Fruit fly (Drosophila melanogaster) whole organism, embryonic: ENCODE data around the gene mtsh.

Source experiments
- Ada2b ChIP-seq: fragments of 200-800 bp; sonication (Bioruptor generic); IDR thresholded peaks from 2 replicates; pipeline ENCODE4 v1.3.6; 2022; ENCODE audit warnings: missing biosample characterization, missing genetic modification characterization
- Blimp-1 ChIP-seq: fragments of 200-800 bp; sonication (Bioruptor generic); optimal IDR thresholded peaks from 3 replicates; lab custom pipeline; 2018; ENCODE audit warnings: missing biosample characterization, missing genetic modification characterization, mild to moderate bottlenecking, moderate library complexity, missing genetic modification reagents
- CG10267 ChIP-seq: fragments of 200-800 bp; sonication (Bioruptor generic); optimal IDR thresholded peaks from 2 replicates; lab custom pipeline; 2018; ENCODE audit warnings: missing biosample characterization, mild to moderate bottlenecking, missing genetic modification characterization, moderate library complexity
- CG10462 ChIP-seq: fragments of 200-800 bp; sonication (Bioruptor generic); optimal IDR thresholded peaks from 2 replicates; lab custom pipeline; 2016; ENCODE audit warnings: missing biosample characterization, missing genetic modification characterization
- CG10565 ChIP-seq: fragments of 200-800 bp; sonication (Bioruptor generic); optimal IDR thresholded peaks from 3 replicates; lab custom pipeline; 2016; ENCODE audit warnings: missing biosample characterization, mild to moderate bottlenecking, missing genetic modification characterization
- CG11247 ChIP-seq: fragments of 200-800 bp; sonication (Bioruptor generic); IDR thresholded peaks from 2 replicates; pipeline ENCODE4 v1.3.6; 2022; ENCODE audit warnings: missing biosample characterization, missing genetic modification characterization
- CG11456 ChIP-seq: fragments of 200-800 bp; sonication (Bioruptor generic); IDR thresholded peaks from 3 replicates; pipeline ENCODE4 v1.3.6; 2022; ENCODE audit warnings: missing biosample characterization, missing genetic modification characterization
- CG11695 ChIP-seq: fragments of 200-800 bp; sonication (Bioruptor generic); IDR thresholded peaks from 3 replicates; pipeline ENCODE4 v1.3.6; 2022; ENCODE audit warnings: missing biosample characterization, missing genetic modification characterization
- CG12299 ChIP-seq: fragments of 200-800 bp; sonication (Bioruptor generic); optimal IDR thresholded peaks from 2 replicates; lab custom pipeline; 2018; ENCODE audit warnings: missing biosample characterization, mild to moderate bottlenecking, missing genetic modification characterization
- CG12659 ChIP-seq: fragments of 200-800 bp; sonication (Bioruptor generic); optimal IDR thresholded peaks from 3 replicates; lab custom pipeline; 2017; ENCODE audit warnings: mild to moderate bottlenecking, missing biosample characterization, missing genetic modification reagents, missing genetic modification characterization
- CG14860 ChIP-seq: fragments of 200-800 bp; sonication (Bioruptor generic); IDR thresholded peaks from 3 replicates; pipeline ENCODE4 v1.3.6; 2022; ENCODE audit warnings: missing biosample characterization, missing genetic modification characterization; ENCODE audit not compliant: partially characterized antibody
- CG1603 ChIP-seq: fragments of 200-800 bp; sonication (Bioruptor generic); optimal IDR thresholded peaks from 2 replicates; lab custom pipeline; 2019; ENCODE audit warnings: missing biosample characterization, mild to moderate bottlenecking, missing genetic modification characterization, moderate library complexity
- CG17328 ChIP-seq: fragments of 200-800 bp; sonication (Bioruptor generic); IDR thresholded peaks from 2 replicates; pipeline ENCODE4 v1.3.6; 2022; ENCODE audit warnings: missing biosample characterization, missing genetic modification characterization
- CG17912 ChIP-seq: fragments of 200-800 bp; sonication (Bioruptor generic); optimal IDR thresholded peaks from 2 replicates; lab custom pipeline; 2018; ENCODE audit warnings: missing biosample characterization, mild to moderate bottlenecking, missing genetic modification characterization
- CG1792 ChIP-seq: fragments of 200-800 bp; sonication (Bioruptor generic); optimal IDR thresholded peaks from 2 replicates; lab custom pipeline; 2016; ENCODE audit warnings: missing biosample characterization, missing genetic modification characterization
- CG31224 ChIP-seq: fragments of 200-800 bp; sonication (Bioruptor generic); IDR thresholded peaks from 2 replicates; pipeline ENCODE4 v1.3.6; 2022; ENCODE audit warnings: missing biosample characterization, missing genetic modification characterization
- CG4328 ChIP-seq: fragments of 200-800 bp; sonication (Bioruptor generic); optimal IDR thresholded peaks from 3 replicates; lab custom pipeline; 2017; ENCODE audit warnings: missing biosample characterization, missing genetic modification reagents, missing genetic modification characterization
- CG6689 ChIP-seq: fragments of 200-800 bp; sonication (Bioruptor generic); IDR thresholded peaks from 2 replicates; pipeline ENCODE4 v1.3.6; 2022; ENCODE audit warnings: missing biosample characterization, missing genetic modification characterization
- CG7357 ChIP-seq: fragments of 200-800 bp; sonication (Bioruptor generic); IDR thresholded peaks from 3 replicates; pipeline ENCODE4 v1.3.6; 2022; ENCODE audit warnings: missing biosample characterization, missing genetic modification characterization
- CG9797 ChIP-seq: fragments of 200-800 bp; sonication (Bioruptor generic); optimal IDR thresholded peaks from 3 replicates; lab custom pipeline; 2018; ENCODE audit warnings: missing biosample characterization, mild to moderate bottlenecking, missing genetic modification characterization
- CoRest ChIP-seq: fragments of 200-800 bp; sonication (Bioruptor generic); optimal IDR thresholded peaks from 3 replicates; lab custom pipeline; 2018; ENCODE audit warnings: missing biosample characterization, mild to moderate bottlenecking, missing genetic modification characterization, moderate library complexity
- Dll ChIP-seq: fragments of 200-800 bp; sonication (Bioruptor generic); IDR thresholded peaks from 4 replicates; pipeline ENCODE4 v1.3.6; 2022; ENCODE audit warnings: missing biosample characterization, missing genetic modification characterization; ENCODE audit not compliant: partially characterized antibody
- E2f1 ChIP-seq: fragments of 200-800 bp; sonication (Bioruptor generic); IDR thresholded peaks from 2 replicates; pipeline ENCODE4 v1.3.6; 2022; ENCODE audit warnings: missing biosample characterization, missing genetic modification characterization
- Ets65A ChIP-seq: fragments of 200-800 bp; sonication (Bioruptor generic); peaks from one replicate; lab custom pipeline; 2016; ENCODE audit warnings: missing biosample characterization, missing genetic modification characterization
- HLHmδ ChIP-seq: fragments of 200-800 bp; sonication (Bioruptor generic); optimal IDR thresholded peaks from 2 replicates; lab custom pipeline; 2018; ENCODE audit warnings: missing biosample characterization, mild to moderate bottlenecking, missing genetic modification characterization, moderate library complexity
- HmgD ChIP-seq: fragments of 200-800 bp; sonication (Bioruptor generic); optimal IDR thresholded peaks from 3 replicates; lab custom pipeline; 2016; ENCODE audit warnings: missing biosample characterization, missing genetic modification characterization
- Kr ChIP-seq: fragments of 200-800 bp; sonication (Bioruptor generic); optimal IDR thresholded peaks from 2 replicates; lab custom pipeline; 2017; ENCODE audit warnings: missing biosample characterization, mild to moderate bottlenecking, missing genetic modification characterization
- NC2α ChIP-seq: fragments of 200-800 bp; sonication (Bioruptor generic); optimal IDR thresholded peaks from 2 replicates; lab custom pipeline; 2016; ENCODE audit warnings: missing biosample characterization, missing genetic modification characterization
- NK7.1 ChIP-seq: fragments of 200-800 bp; sonication (Bioruptor generic); optimal IDR thresholded peaks from 3 replicates; lab custom pipeline; 2016; ENCODE audit warnings: missing biosample characterization, missing genetic modification characterization
- Optix ChIP-seq: fragments of 200-800 bp; sonication (Bioruptor generic); IDR thresholded peaks from 3 replicates; pipeline ENCODE4 v1.3.6; 2022; ENCODE audit warnings: missing biosample characterization, missing genetic modification characterization
- Pdp1 ChIP-seq, 2 experiments: fragments of 200-800 bp; sonication (Bioruptor generic); optimal IDR thresholded peaks; 3 replicates each; lab custom pipeline; 2016; ENCODE audit warnings: missing biosample characterization in 2 of 2, missing genetic modification characterization in 2 of 2, mild to moderate bottlenecking in 1 of 2, moderate library complexity in 1 of 2
- Ravus ChIP-seq: fragments of 200-800 bp; sonication (Bioruptor generic); IDR thresholded peaks from 2 replicates; pipeline ENCODE4 v1.3.6; 2022; ENCODE audit warnings: missing biosample characterization, missing genetic modification characterization
- Rfx ChIP-seq: fragments of 200-800 bp; sonication (Bioruptor generic); IDR thresholded peaks from 2 replicates; pipeline ENCODE4 v1.3.6; 2022; ENCODE audit warnings: missing biosample characterization, missing genetic modification characterization
- Spps ChIP-seq: fragments of 200-800 bp; sonication (Bioruptor generic); optimal IDR thresholded peaks from 2 replicates; lab custom pipeline; 2018; ENCODE audit warnings: missing biosample characterization, mild to moderate bottlenecking, missing genetic modification characterization
- Taf1 ChIP-seq: fragments of 200-800 bp; sonication (Bioruptor generic); IDR thresholded peaks from 2 replicates; pipeline ENCODE4 v1.3.6; 2022; ENCODE audit warnings: missing biosample characterization, missing genetic modification characterization
- ac ChIP-seq: fragments of 200-800 bp; sonication (Bioruptor generic); optimal IDR thresholded peaks from 3 replicates; lab custom pipeline; 2017; ENCODE audit warnings: missing biosample characterization, mild to moderate bottlenecking, missing genetic modification characterization
- bowl ChIP-seq: fragments of 200-800 bp; sonication (Bioruptor generic); IDR thresholded peaks from 2 replicates; pipeline ENCODE4 v1.3.6; 2022; ENCODE audit warnings: missing biosample characterization, missing genetic modification characterization
- chm ChIP-seq: fragments of 200-800 bp; sonication (Bioruptor generic); IDR thresholded peaks from 2 replicates; pipeline ENCODE4 v1.3.6; 2022; ENCODE audit warnings: missing biosample characterization, missing genetic modification characterization
- corto ChIP-seq: fragments of 200-800 bp; sonication (Bioruptor generic); optimal IDR thresholded peaks from 2 replicates; lab custom pipeline; 2016; ENCODE audit warnings: missing biosample characterization, mild to moderate bottlenecking, missing genetic modification characterization, moderate library complexity
- disco-r ChIP-seq: fragments of 200-800 bp; sonication (Bioruptor generic); optimal IDR thresholded peaks from 2 replicates; lab custom pipeline; 2016; ENCODE audit warnings: missing biosample characterization, missing genetic modification characterization
- dm ChIP-seq: fragments of 200-800 bp; sonication (Bioruptor generic); optimal IDR thresholded peaks from 3 replicates; lab custom pipeline; 2016; ENCODE audit warnings: missing biosample characterization, missing genetic modification characterization
- gro ChIP-seq: fragments of 200-800 bp; sonication (Bioruptor generic); optimal IDR thresholded peaks from 2 replicates; lab custom pipeline; 2016; ENCODE audit warnings: missing biosample characterization, missing genetic modification characterization
- jing ChIP-seq: fragments of 200-800 bp; sonication (Bioruptor generic); optimal IDR thresholded peaks from 2 replicates; lab custom pipeline; 2018; ENCODE audit warnings: missing biosample characterization, mild to moderate bottlenecking, missing genetic modification characterization
- lmd ChIP-seq: fragments of 200-800 bp; sonication (Bioruptor generic); IDR thresholded peaks from 2 replicates; pipeline ENCODE4 v1.3.6; 2022; ENCODE audit warnings: missing biosample characterization, missing genetic modification characterization
- nerfin-1 ChIP-seq: fragments of 200-800 bp; sonication (Bioruptor generic); optimal IDR thresholded peaks from 3 replicates; lab custom pipeline; 2019; ENCODE audit warnings: missing biosample characterization, mild to moderate bottlenecking, missing genetic modification characterization, moderate library complexity
- rib ChIP-seq: fragments of 200-800 bp; sonication (Bioruptor generic); IDR thresholded peaks from 2 replicates; pipeline ENCODE4 v1.3.6; 2022; ENCODE audit warnings: missing biosample characterization, missing genetic modification characterization
- sim ChIP-seq: fragments of 200-800 bp; sonication (Bioruptor generic); IDR thresholded peaks from 2 replicates; pipeline ENCODE4 v1.3.6; 2022; ENCODE audit warnings: missing biosample characterization, missing genetic modification characterization
- sisA ChIP-seq: fragments of 200-800 bp; sonication (Bioruptor generic); IDR thresholded peaks from 2 replicates; pipeline ENCODE4 v1.3.6; 2022; ENCODE audit warnings: missing biosample characterization, missing genetic modification characterization
- trh ChIP-seq: fragments of 200-800 bp; sonication (Bioruptor generic); optimal IDR thresholded peaks from 2 replicates; lab custom pipeline; 2016; ENCODE audit warnings: missing biosample characterization, missing genetic modification characterization
- ttk ChIP-seq: fragments of 200-800 bp; sonication (Bioruptor generic); IDR thresholded peaks from 2 replicates; pipeline ENCODE4 v2.1.2; 2022; ENCODE audit warnings: missing biosample characterization, missing genetic modification characterization
- z ChIP-seq: fragments of 200-800 bp; sonication (Bioruptor generic); IDR thresholded peaks from 3 replicates; pipeline ENCODE4 v1.3.6; 2022; ENCODE audit warnings: missing biosample characterization, missing genetic modification characterization

The mtsh gene

dm6 chr2L:8274958-8275584, 44.6 kb downstream of the mtsh start (continued):
- no peak for TF ChIP-seq gro
- TF ChIP-seq CG17328 (GFP tag; lab: Robert Waterston, UW): peak; percentile 71
- no peak for TF ChIP-seq NC2α (GFP tag; lab: Kevin White, UChicago)
- no peak for TF ChIP-seq Optix
- TF ChIP-seq CG9797 (GFP tag; lab: Kevin White, UChicago): no peak
- TF ChIP-seq CG6689 (GFP tag; lab: Robert Waterston, UW): peak; percentile 60
- TF ChIP-seq ac (GFP tag; lab: Kevin White, UChicago): peak; percentile 59
- peak; percentile 29 for TF ChIP-seq CG12299 (tag; lab: Kevin White, UChicago)
- TF ChIP-seq CG4328: no peak
- peak; percentile 18 for TF ChIP-seq CG12659
- no peak for TF ChIP-seq chm (GFP tag; lab: Robert Waterston, UW)
- no peak for TF ChIP-seq HmgD (GFP tag; lab: Kevin White, UChicago)
- 0 out of 2 replicates have a peak, but pooled peaks have one; percentile 33 for TF ChIP-seq CG11247
- peak; percentile 22; the same call in 1 of the 2 replicates for TF ChIP-seq Rfx
- no peak for TF ChIP-seq CG14860
- no peak for TF ChIP-seq CG1792 (GFP tag; lab: Kevin White, UChicago)
- TF ChIP-seq rib: no peak
- no peak for TF ChIP-seq Taf1 (GFP tag; lab: Robert Waterston, UW)
- no peak for TF ChIP-seq CG11456 (GFP tag; lab: Robert Waterston, UW)
- peak; percentile 67 for TF ChIP-seq CoRest (tag; lab: Kevin White, UChicago)
- peak; percentile 67 for TF ChIP-seq Ada2b (GFP tag; lab: Robert Waterston, UW)
- TF ChIP-seq sim (GFP tag; lab: Robert Waterston, UW): peak; percentile 51; the same call in 1 of the 2 replicates
- no peak for TF ChIP-seq CG31224 (GFP tag; lab: Robert Waterston, UW)
- peak; percentile 42 for TF ChIP-seq CG10462 (GFP tag; lab: Kevin White, UChicago)
- peak; percentile 56 for TF ChIP-seq nerfin-1 (tag; lab: Kevin White, UChicago)
- no peak for TF ChIP-seq Ravus
- TF ChIP-seq NK7.1 (GFP tag; lab: Kevin White, UChicago): no peak
- TF ChIP-seq Spps (tag; lab: Kevin White, UChicago): peak; percentile 54
- TF ChIP-seq CG10267: peak; percentile 80
- TF ChIP-seq jing: peak; percentile 12
- no peak for TF ChIP-seq corto (GFP tag; lab: Kevin White, UChicago)
- TF ChIP-seq bowl: no peak
- no peak for TF ChIP-seq Pdp1 (GFP tag; optimal IDR thresholded peaks at IDR 0.05; lab: Kevin White, UChicago)
- peak; percentile 72 for TF ChIP-seq CG11695
- TF ChIP-seq CG7357 (GFP tag; lab: Robert Waterston, UW): no peak
- TF ChIP-seq CG10565: no peak

dm6 chr2L:8274127-8274526, 45.6 kb downstream of the mtsh start:
- TF ChIP-seq Blimp-1 (GFP tag; lab: Kevin White, UChicago) (peak; percentile 5), CG17912 (GFP tag; lab: Kevin White, UChicago) (no peak)

- TF ChIP-seq lmd: no peak
- TF ChIP-seq sisA: 0 out of 2 replicates have a peak, but pooled peaks have one; percentile 18
- no peak for TF ChIP-seq NK7.1 (GFP tag; lab: Kevin White, UChicago)
- no peak for TF ChIP-seq disco-r
- TF ChIP-seq Dll: no peak
- TF ChIP-seq Ets65A (GFP tag; lab: Kevin White, UChicago): peak; percentile 66
- TF ChIP-seq dm: no peak
- TF ChIP-seq HLHmδ: no peak
- no peak for TF ChIP-seq CG9797 (GFP tag; lab: Kevin White, UChicago)
- no peak for TF ChIP-seq trh (GFP tag; lab: Kevin White, UChicago)
- TF ChIP-seq E2f1 (GFP tag; lab: Robert Waterston, UW): 0 out of 2 replicates have a peak, but pooled peaks have one; percentile 31
- TF ChIP-seq CG1603: no peak
- TF ChIP-seq ttk: 0 out of 2 replicates have a peak, but pooled peaks have one; percentile 24
- TF ChIP-seq Kr (GFP tag; lab: Kevin White, UChicago): no peak
- no peak for TF ChIP-seq z
These were observed 48.8 kb downstream of the mtsh start for dm6 chr2L:8270916-8271315.
